Worm (Caenorhabditis elegans) whole organism, L3 larva: ENCODE measurements around the gene srt-7.

Source experiments
- R02D3.7 ChIP-seq: fragments of 150-350 bp; optimal IDR thresholded peaks from 2 replicates; lab custom pipeline; 2014; ENCODE audit warnings: missing biosample characterization, missing genetic modification characterization
- egl-27 ChIP-seq: sonication (generic microtip); optimal IDR thresholded peaks from 4 replicates; lab custom pipeline; 2017; ENCODE audit warnings: missing biosample characterization, missing genetic modification reagents, missing genetic modification characterization
- egl-5 ChIP-seq: fragments of 150-350 bp; optimal IDR thresholded peaks from 2 replicates; lab custom pipeline; 2017; ENCODE audit warnings: missing biosample characterization, missing genetic modification reagents, missing genetic modification characterization, inconsistent platforms
- jun-1 ChIP-seq: fragments of 150-350 bp; optimal IDR thresholded peaks from 2 replicates; lab custom pipeline; 2014; ENCODE audit warnings: missing biosample characterization, missing genetic modification reagents, missing genetic modification characterization
- lin-15B ChIP-seq: fragments of 150-350 bp; optimal IDR thresholded peaks from 2 replicates; lab custom pipeline; 2014; ENCODE audit warnings: missing biosample characterization, missing genetic modification characterization
- mdl-1 ChIP-seq: fragments of 150-350 bp; optimal IDR thresholded peaks from 2 replicates; lab custom pipeline; 2014; ENCODE audit warnings: missing biosample characterization, missing genetic modification characterization
- nhr-237 ChIP-seq: fragments of 150-350 bp; optimal IDR thresholded peaks from 2 replicates; lab custom pipeline; 2014; ENCODE audit warnings: missing biosample characterization, missing genetic modification characterization
- nhr-25 ChIP-seq: sonication (generic microtip); optimal IDR thresholded peaks from 2 replicates; lab custom pipeline; 2017; ENCODE audit warnings: missing biosample characterization, missing genetic modification characterization
- nhr-28 ChIP-seq: fragments of 150-350 bp; optimal IDR thresholded peaks from 2 replicates; lab custom pipeline; 2014; ENCODE audit warnings: missing biosample characterization, missing genetic modification characterization
- pha-4 ChIP-seq: fragments of 150-350 bp; optimal IDR thresholded peaks from 2 replicates; lab custom pipeline; 2014; ENCODE audit warnings: missing biosample characterization, missing genetic modification reagents, missing genetic modification characterization
- zag-1 ChIP-seq: fragments of 150-350 bp; optimal IDR thresholded peaks from 2 replicates; lab custom pipeline; 2014; ENCODE audit warnings: missing biosample characterization, missing genetic modification characterization

- TF ChIP-seq nhr-25 (tag; lab: Kevin White, UChicago): no peak
- no peak for TF ChIP-seq zag-1 (tag; lab: Kevin White, UChicago)
- TF ChIP-seq jun-1: no peak
- TF ChIP-seq mdl-1 (tag; lab: Kevin White, UChicago): no peak
- no peak for TF ChIP-seq nhr-28 (tag; lab: Kevin White, UChicago)
- TF ChIP-seq lin-15B: no peak
- TF ChIP-seq R02D3.7 (tag; lab: Kevin White, UChicago): no peak
- TF ChIP-seq nhr-237 (tag; lab: Kevin White, UChicago): no peak
- no peak for TF ChIP-seq pha-4
- no peak for TF ChIP-seq egl-27
- TF ChIP-seq egl-5 (tag; lab: Kevin White, UChicago): no peak
Measured at ce11 chrV:3107450-3107849, 25.9 kb downstream of the srt-7 start, which contains the start of gene str-68.
